Worm (Caenorhabditis elegans): ENCODE results near the gene str-33.

The str-33 gene

DNA sequence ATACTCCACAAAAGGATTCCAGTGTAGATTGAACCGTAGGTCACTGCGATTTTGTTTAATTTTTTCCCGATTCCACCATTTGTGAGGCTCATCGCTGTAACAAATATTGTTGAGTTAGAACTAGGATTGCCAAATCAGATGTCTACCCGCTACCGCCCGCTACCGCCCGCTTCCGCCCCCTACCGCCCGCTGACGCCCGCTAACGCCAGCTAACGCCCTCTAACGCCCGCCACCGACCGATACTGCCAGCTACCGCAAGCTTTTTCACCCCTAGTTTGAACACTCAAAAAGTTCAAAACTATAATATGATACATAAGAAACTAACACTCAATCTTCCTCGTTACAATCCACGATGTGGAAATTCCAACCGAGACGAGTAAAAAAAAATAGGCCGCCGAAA lies 30.1 kb downstream of the str-33 start:
- TF ChIP-seq ZK337.2 (GFP tag; IDR thresholded peaks at IDR 0.05) (no peak), dmd-9 (GFP tag; IDR thresholded peaks at IDR 0.05) (no peak), daf-8 (GFP tag; IDR thresholded peaks at IDR 0.05) (no peak), lin-38 (GFP tag; IDR thresholded peaks at IDR 0.05) (no peak), Y5F2A.4 (GFP tag; optimal IDR thresholded peaks at IDR 0.05) (no peak), zip-11 (GFP tag; IDR thresholded peaks at IDR 0.05) (no peak), saeg-2 (GFP tag; IDR thresholded peaks at IDR 0.05) (no peak), F26F4.8 (GFP tag; conservative IDR thresholded peaks at IDR 0.05) (0 out of 2 replicates have a peak, but pooled peaks have one; percentile 32), ceh-44 (GFP tag; IDR thresholded peaks at IDR 0.05) (0 out of 2 replicates have a peak, but pooled peaks have one; percentile 8), set-16 (GFP tag; IDR thresholded peaks at IDR 0.05) (peak; percentile 55)

DNA sequence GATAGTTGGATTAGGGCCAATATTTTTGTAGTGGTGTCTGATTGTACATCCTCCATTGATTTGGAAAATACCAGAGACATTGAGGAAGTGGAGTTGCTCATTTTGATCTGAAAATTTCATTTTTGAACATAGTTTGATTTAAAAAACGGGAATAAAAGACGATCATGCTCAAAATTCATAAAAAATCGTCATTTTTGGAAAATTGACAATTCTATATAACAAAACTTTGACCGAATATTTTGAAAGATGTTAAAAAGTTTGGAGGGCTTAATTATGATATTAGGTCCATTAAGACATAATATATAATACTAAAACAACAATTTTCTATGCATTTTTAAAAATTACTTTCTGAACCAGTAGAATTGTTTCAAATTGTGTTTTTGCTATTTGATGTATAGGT lies 31.1 kb downstream of the str-33 start, which contains the start of gene srg-58:
TSS of gene srg-58 (minus strand) at position 101 of the 400 bp plus-strand sequence.
- no peak for TF ChIP-seq unc-130 (GFP tag; optimal IDR thresholded peaks at IDR 0.05)
- no peak for TF ChIP-seq lin-13 (GFP tag; optimal IDR thresholded peaks at IDR 0.05)
- TF ChIP-seq snpc-4 (tag; optimal IDR thresholded peaks at IDR 0.05): no peak
- no peak for TF ChIP-seq sdz-12 (GFP tag; optimal IDR thresholded peaks at IDR 0.05)
- no peak for TF ChIP-seq nhr-77 (tag; optimal IDR thresholded peaks at IDR 0.05)
- no peak for TF ChIP-seq ceh-32 (tag; optimal IDR thresholded peaks at IDR 0.05; ENCODE audit: poor library complexity)
- no peak for TF ChIP-seq jun-1 (tag; optimal IDR thresholded peaks at IDR 0.05)
- no peak for TF ChIP-seq ceh-20 (GFP tag; IDR thresholded peaks at IDR 0.05)
- no peak for TF ChIP-seq F10B5.3 (tag; optimal IDR thresholded peaks at IDR 0.05)
- no peak for TF ChIP-seq hmg-1.1 (GFP tag; IDR thresholded peaks at IDR 0.05)
- no peak for TF ChIP-seq php-3 (GFP tag; IDR thresholded peaks at IDR 0.05)
- no peak for TF ChIP-seq F26F4.8 (GFP tag; conservative IDR thresholded peaks at IDR 0.05)
- no peak for TF ChIP-seq lin-1 (GFP tag; IDR thresholded peaks at IDR 0.05)
- no peak for TF ChIP-seq mdl-1 (tag; optimal IDR thresholded peaks at IDR 0.05)

DNA sequence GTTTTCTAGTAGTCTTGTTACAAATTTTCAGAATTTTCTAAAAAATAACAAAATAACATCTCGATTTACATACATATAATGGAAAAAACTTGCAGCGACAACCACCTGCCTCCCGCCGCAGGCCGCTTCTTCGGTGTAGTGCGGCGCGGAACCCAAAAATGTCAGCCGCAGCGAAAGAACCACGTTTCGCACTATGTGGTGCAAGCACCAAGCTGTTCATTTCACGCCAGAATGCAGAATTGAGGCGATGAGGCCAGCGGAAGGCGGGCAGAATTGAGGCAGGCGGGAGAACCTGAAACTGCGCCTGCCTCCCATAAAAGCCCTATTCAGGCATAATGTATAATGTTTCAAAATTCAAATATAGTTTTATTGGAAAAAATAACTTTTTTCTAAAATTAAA lies 33.1 kb downstream of the str-33 start:
- peak; percentile 66 for TF ChIP-seq set-16 (GFP tag; IDR thresholded peaks at IDR 0.05)
- no peak for TF ChIP-seq fos-1 (tag; optimal IDR thresholded peaks at IDR 0.05)

DNA sequence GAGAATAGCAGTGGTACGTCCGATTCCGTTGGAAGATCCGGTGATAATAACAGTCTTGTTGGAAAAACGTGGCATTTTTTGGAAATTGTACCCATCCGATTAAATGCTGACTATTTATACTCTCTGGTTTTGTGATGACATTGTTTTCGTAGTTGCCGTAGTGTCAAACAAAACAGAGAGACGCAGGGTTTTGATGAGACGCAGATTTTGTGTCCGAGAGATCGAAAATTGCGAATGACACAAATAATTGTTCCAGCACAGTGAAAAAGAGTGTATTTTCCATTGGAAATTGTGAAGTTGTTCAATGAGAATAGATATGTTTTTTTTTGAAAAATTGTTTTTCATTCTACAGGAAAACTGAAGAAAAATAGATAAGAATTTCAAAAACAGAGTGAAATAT lies 34.8 kb downstream of the str-33 start, which contains the start of gene R05D8.7:
TSS of gene R05D8.7 (minus strand) at position 104 of the 400 bp plus-strand sequence.
- TF ChIP-seq pqm-1 (tag; optimal IDR thresholded peaks at IDR 0.05) (no peak), nhr-28 (tag; optimal IDR thresholded peaks at IDR 0.05) (peak; percentile 54)

DNA sequence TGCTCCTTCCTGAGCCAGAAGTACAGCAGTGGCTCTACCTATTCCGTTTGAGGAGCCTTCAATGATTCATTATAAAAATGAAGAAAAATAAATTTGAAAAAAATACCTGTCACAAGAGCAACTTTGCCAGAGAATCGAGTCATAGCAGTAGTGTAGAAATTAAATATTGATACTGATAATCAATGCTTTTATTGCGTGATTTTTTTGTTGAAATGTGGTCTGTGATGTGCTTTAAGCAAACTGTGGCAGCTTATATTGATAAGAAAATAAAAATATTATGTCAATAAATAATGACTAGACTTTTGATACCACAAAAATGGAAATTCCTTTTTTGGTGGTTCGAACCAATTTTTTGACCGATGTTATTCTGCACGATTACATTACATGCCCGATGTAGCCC lies 36.7 kb downstream of the str-33 start, which contains the start of gene dhs-14:
TSS of gene dhs-14 (minus strand) at position 149 of the 400 bp plus-strand sequence.
- TF ChIP-seq nhr-28 (tag; optimal IDR thresholded peaks at IDR 0.05): peak; percentile 92
- no peak for TF ChIP-seq tag-97 (GFP tag; IDR thresholded peaks at IDR 0.05)
- TF ChIP-seq ama-1 (optimal IDR thresholded peaks at IDR 0.05): no peak
- no peak for TF ChIP-seq mep-1 (tag; optimal IDR thresholded peaks at IDR 0.05)
- TF ChIP-seq daf-16 (GFP tag; optimal IDR thresholded peaks at IDR 0.05): no peak
- TF ChIP-seq daf-16 (tag; optimal IDR thresholded peaks at IDR 0.05): peak; percentile 76
- peak; percentile 65 for TF ChIP-seq pqm-1 (tag; optimal IDR thresholded peaks at IDR 0.05)
- TF ChIP-seq dmd-6 (GFP tag; IDR thresholded peaks at IDR 0.05): peak; percentile 71
- no peak for TF ChIP-seq hmg-1.1 (GFP tag; IDR thresholded peaks at IDR 0.05)
- no peak for TF ChIP-seq rbr-2 (tag; optimal IDR thresholded peaks at IDR 0.05)
- no peak for TF ChIP-seq nhr-237 (tag; optimal IDR thresholded peaks at IDR 0.05)
- TF ChIP-seq hlh-30 (tag; optimal IDR thresholded peaks at IDR 0.05; ENCODE audit: insufficient read depth): no peak
- TF ChIP-seq nhr-41 (GFP tag; IDR thresholded peaks at IDR 0.05): no peak
- peak; percentile 81 for TF ChIP-seq nhr-77 (tag; optimal IDR thresholded peaks at IDR 0.05)
- TF ChIP-seq php-3 (GFP tag; IDR thresholded peaks at IDR 0.05): 0 out of 2 replicates have a peak, but pooled peaks have one; percentile 11
- TF ChIP-seq hlh-11 (tag; optimal IDR thresholded peaks at IDR 0.05): peak; percentile 25
- no peak for TF ChIP-seq cey-2 (tag; optimal IDR thresholded peaks at IDR 0.05; ENCODE audit: borderline replicate concordance, insufficient read depth)

Measured in whole organism, L4 larva.